Worm (Caenorhabditis elegans) whole organism, midembryonic: ENCODE measurements around the gene sru-24.

Experiments
- T22C8.4 ChIP-seq: fragments of 200-800 bp; sonication (Bioruptor generic); IDR thresholded peaks from 2 replicates; pipeline ENCODE4 v1.3.6; 2022; ENCODE audit warnings: missing genetic modification characterization, missing compliant biosample characterization
- cog-1 ChIP-seq: sonication (generic microtip); optimal IDR thresholded peaks from 2 replicates; lab custom pipeline; 2016; ENCODE audit warnings: missing genetic modification characterization, missing compliant biosample characterization
- flt-1 ChIP-seq: fragments of 200-800 bp; sonication (Bioruptor generic); IDR thresholded peaks from 2 replicates; pipeline ENCODE4 v1.3.6; 2022; ENCODE audit warnings: missing genetic modification characterization, missing compliant biosample characterization
- klf-2 ChIP-seq: fragments of 200-800 bp; sonication (Bioruptor generic); conservative IDR thresholded peaks from 2 replicates; pipeline ENCODE4 v1.3.6; 2022; ENCODE audit warnings: missing genetic modification reagents, missing genetic modification characterization, missing compliant biosample characterization
- med-1 ChIP-seq: sonication (generic microtip); optimal IDR thresholded peaks from 2 replicates; lab custom pipeline; 2017; ENCODE audit warnings: missing genetic modification characterization, mild to moderate bottlenecking, missing compliant biosample characterization, antibody characterized with exemption, missing genetic modification reagents; ENCODE audit not compliant: insufficient read depth
- ref-1 ChIP-seq: fragments of 200-800 bp; sonication (Bioruptor generic); conservative IDR thresholded peaks from 2 replicates; pipeline ENCODE4 v1.3.6; 2022; ENCODE audit warnings: missing genetic modification reagents, missing genetic modification characterization, missing compliant biosample characterization
- tab-1 ChIP-seq: fragments of 200-800 bp; sonication (Bioruptor generic); IDR thresholded peaks from 2 replicates; pipeline ENCODE4 v1.3.6; 2022; ENCODE audit warnings: missing genetic modification characterization, missing compliant biosample characterization
- ztf-23 ChIP-seq: fragments of 200-800 bp; sonication (Bioruptor generic); IDR thresholded peaks from 2 replicates; pipeline ENCODE4 v1.3.6; 2022; ENCODE audit warnings: missing genetic modification reagents, missing genetic modification characterization, missing compliant biosample characterization
- ztf-29 ChIP-seq: fragments of 200-800 bp; sonication (Bioruptor generic); IDR thresholded peaks from 2 replicates; pipeline ENCODE4 v1.3.6; 2022; ENCODE audit warnings: missing genetic modification reagents, missing genetic modification characterization, missing compliant biosample characterization

ce11 chrV:631832-632231 lies 39.4 kb downstream of the sru-24 start:
- TF ChIP-seq med-1 (no peak), T22C8.4 (GFP tag; lab: Robert Waterston, UW) (no peak), ztf-29 (GFP tag; lab: Robert Waterston, UW) (no peak), tab-1 (no peak), ref-1 (GFP tag; lab: Robert Waterston, UW) (no peak), cog-1 (tag; lab: Kevin White, UChicago) (no peak), flt-1 (GFP tag; lab: Robert Waterston, UW) (no peak), klf-2 (GFP tag; lab: Robert Waterston, UW) (no peak), ztf-23 (GFP tag; lab: Robert Waterston, UW) (no peak)
